Worm (Caenorhabditis elegans): ENCODE measurements around the gene F01G10.4.

The F01G10.4 gene

DNA sequence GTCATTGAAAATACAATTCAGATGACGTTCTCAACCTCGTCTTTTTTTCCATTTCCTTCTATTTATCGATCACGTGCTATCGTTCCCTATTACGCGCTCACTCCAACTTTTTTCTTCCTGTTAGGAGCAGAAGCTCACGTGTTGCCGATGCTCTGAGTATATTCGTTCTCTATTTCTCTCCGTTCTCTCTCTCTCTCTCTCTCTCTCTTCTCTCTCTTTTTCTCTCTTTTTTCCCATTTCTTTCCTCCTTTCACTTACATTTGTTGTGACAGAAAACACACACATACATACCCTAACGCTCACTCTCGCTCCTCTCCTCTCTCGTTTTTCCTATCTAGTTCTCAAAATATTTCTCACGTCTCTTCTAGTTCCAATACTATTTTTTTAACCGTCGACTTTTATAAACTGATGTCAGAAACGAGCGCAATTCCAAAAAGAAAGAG, 20.0 kb upstream of the F01G10.4 start (continued):
- TF ChIP-seq nhr-42 (GFP tag; IDR thresholded peaks at IDR 0.05) (no peak), daf-19 (GFP tag; conservative IDR thresholded peaks at IDR 0.05) (no peak), gei-8 (GFP tag; optimal IDR thresholded peaks at IDR 0.05) (peak; percentile 73), ama-1 (optimal IDR thresholded peaks at IDR 0.05) (no peak), pqm-1 (tag; optimal IDR thresholded peaks at IDR 0.05) (peak; percentile 70), tag-97 (GFP tag; IDR thresholded peaks at IDR 0.05) (no peak), nhr-76 (tag; optimal IDR thresholded peaks at IDR 0.05) (no peak), zip-2 (tag; optimal IDR thresholded peaks at IDR 0.05) (no peak), aha-1 (tag) (peak; percentile 99), dmd-6 (GFP tag; IDR thresholded peaks at IDR 0.05) (peak; percentile 96), unc-62 (GFP tag; optimal IDR thresholded peaks at IDR 0.05 in 1 of 2) (peak in 1 of 2 experiments; percentile 100), unc-62 (tag; optimal IDR thresholded peaks at IDR 0.05) (no peak), rbr-2 (tag; optimal IDR thresholded peaks at IDR 0.05) (peak; percentile 91), hlh-30 (tag; optimal IDR thresholded peaks at IDR 0.05; ENCODE audit: insufficient read depth) (peak; percentile 98), nhr-48 (tag; optimal IDR thresholded peaks at IDR 0.05) (peak; percentile 92), lin-15B (tag; optimal IDR thresholded peaks at IDR 0.05) (no peak), zfp-2 (tag; optimal IDR thresholded peaks at IDR 0.05) (no peak), nhr-10 (tag; optimal IDR thresholded peaks at IDR 0.05) (peak; percentile 79), F10B5.3 (tag; optimal IDR thresholded peaks at IDR 0.05) (no peak), tra-1 (GFP tag; IDR thresholded peaks at IDR 0.05) (peak; percentile 93), saeg-2 (GFP tag; IDR thresholded peaks at IDR 0.05) (0 out of 2 replicates have a peak, but pooled peaks have one; percentile 56), sdz-12 (GFP tag; optimal IDR thresholded peaks at IDR 0.05) (no peak), zip-11 (GFP tag; IDR thresholded peaks at IDR 0.05) (no peak), ctbp-1 (GFP tag; IDR thresholded peaks at IDR 0.05) (peak; percentile 91), jun-1 (tag; optimal IDR thresholded peaks at IDR 0.05) (peak; percentile 80), madf-5 (GFP tag; IDR thresholded peaks at IDR 0.05) (no peak), dmd-8 (GFP tag; IDR thresholded peaks at IDR 0.05) (no peak), dve-1 (tag; optimal IDR thresholded peaks at IDR 0.05; ENCODE audit: insufficient read depth) (peak; percentile 95), aly-2 (tag; optimal IDR thresholded peaks at IDR 0.05) (no peak), mep-1 (tag; optimal IDR thresholded peaks at IDR 0.05) (peak; percentile 92), zag-1 (tag; optimal IDR thresholded peaks at IDR 0.05) (peak; percentile 36), egl-43 (GFP tag; IDR thresholded peaks at IDR 0.05) (no peak; the same call in none of the 2 replicates), lin-13 (GFP tag; optimal IDR thresholded peaks at IDR 0.05) (peak; percentile 56), ztf-11 (tag; optimal IDR thresholded peaks at IDR 0.05) (no peak), vab-7 (GFP tag; IDR thresholded peaks at IDR 0.05) (0 out of 2 replicates have a peak, but pooled peaks have one; percentile 39), ceh-44 (GFP tag; IDR thresholded peaks at IDR 0.05) (no peak), lim-7 (GFP tag; IDR thresholded peaks at IDR 0.05) (no peak), nhr-111 (GFP tag; optimal IDR thresholded peaks at IDR 0.05) (no peak), php-3 (GFP tag; IDR thresholded peaks at IDR 0.05) (peak; percentile 45; the same call in 1 of the 2 replicates), Y5F2A.4 (GFP tag; optimal IDR thresholded peaks at IDR 0.05) (no peak), fkh-10 (GFP tag; optimal IDR thresholded peaks at IDR 0.05) (peak; percentile 93), nhr-28 (tag; optimal IDR thresholded peaks at IDR 0.05) (peak; percentile 90), ces-1 (GFP tag; optimal IDR thresholded peaks at IDR 0.05) (no peak), zfp-3 (GFP tag; conservative IDR thresholded peaks at IDR 0.05) (0 out of 2 replicates have a peak, but pooled peaks have one; percentile 50), F37D6.2 (tag; optimal IDR thresholded peaks at IDR 0.05) (peak; percentile 77), lsy-2 (tag; optimal IDR thresholded peaks at IDR 0.05) (peak; percentile 80 to 87), nhr-11 (tag; optimal IDR thresholded peaks at IDR 0.05) (peak; percentile 96), ceh-82 (tag; optimal IDR thresholded peaks at IDR 0.05) (no peak), Y75B8A.6 (GFP tag; IDR thresholded peaks at IDR 0.05) (0 out of 2 replicates have a peak, but pooled peaks have one; percentile 26), daf-12 (tag; optimal IDR thresholded peaks at IDR 0.05) (no peak), daf-16 (GFP tag; optimal IDR thresholded peaks at IDR 0.05) (peak; percentile 48 to 65), daf-16 (tag; optimal IDR thresholded peaks at IDR 0.05) (peak; percentile 67), mdt-29 (GFP tag; IDR thresholded peaks at IDR 0.05) (0 out of 2 replicates have a peak, but pooled peaks have one; percentile 73)

Data from whole organism, L4 larva.